Worm (Caenorhabditis elegans) whole organism, L2 larva: ENCODE data around the gene M03C11.9.

Source experiments
- ama-1 ChIP-seq: fragments of 150-350 bp; optimal IDR thresholded peaks from 2 replicates; lab custom pipeline; 2018; ENCODE audit warnings: inconsistent platforms
- fos-1 ChIP-seq: fragments of 150-350 bp; optimal IDR thresholded peaks from 2 replicates; lab custom pipeline; 2014; ENCODE audit warnings: missing biosample characterization, missing genetic modification characterization
- lin-39 ChIP-seq: fragments of 150-350 bp; optimal IDR thresholded peaks from 2 replicates; lab custom pipeline; 2014; ENCODE audit warnings: missing biosample characterization, missing genetic modification reagents, missing genetic modification characterization
- mab-5 ChIP-seq: fragments of 150-350 bp; optimal IDR thresholded peaks from 2 replicates; lab custom pipeline; 2014; ENCODE audit warnings: missing biosample characterization, missing genetic modification characterization
- nhr-10 ChIP-seq: sonication (generic microtip); optimal IDR thresholded peaks from 2 replicates; lab custom pipeline; 2017; ENCODE audit warnings: missing biosample characterization, missing genetic modification characterization
- nhr-11 ChIP-seq: fragments of 150-350 bp; optimal IDR thresholded peaks from 2 replicates; lab custom pipeline; 2014; ENCODE audit warnings: missing biosample characterization, missing genetic modification characterization
- nhr-237 ChIP-seq: fragments of 150-350 bp; optimal IDR thresholded peaks from 2 replicates; lab custom pipeline; 2014; ENCODE audit warnings: missing biosample characterization, missing genetic modification characterization

DNA sequence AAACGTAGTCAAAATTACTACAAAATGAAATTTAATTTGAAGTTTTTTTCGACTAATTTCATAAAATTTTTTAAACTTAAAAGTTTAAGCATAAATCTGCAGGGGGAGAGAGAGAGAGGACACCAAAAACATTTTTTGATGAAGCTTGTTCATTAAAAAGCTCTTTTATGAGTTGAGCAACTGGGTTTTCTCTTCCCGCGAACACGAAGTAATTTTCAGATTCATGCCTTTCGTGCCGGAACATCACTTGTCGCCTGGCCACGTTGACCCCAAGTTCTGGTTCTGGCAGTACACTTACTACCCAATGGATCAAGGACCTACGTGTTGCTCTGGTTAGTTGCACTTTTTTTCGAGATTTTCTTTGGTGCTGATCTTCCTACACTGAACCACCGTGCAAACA, 7.7 kb downstream of the M03C11.9 start:
- TF ChIP-seq ama-1 (lab: Kevin White, UChicago) = no peak
- no peak for TF ChIP-seq nhr-11 (tag; lab: Kevin White, UChicago)
- no peak for TF ChIP-seq fos-1 (tag; lab: Kevin White, UChicago)
- TF ChIP-seq nhr-237 (tag; lab: Kevin White, UChicago) = no peak
- TF ChIP-seq nhr-10 (tag; lab: Kevin White, UChicago) = no peak
- no peak for TF ChIP-seq lin-39 (tag; lab: Kevin White, UChicago)
- TF ChIP-seq mab-5 (tag; lab: Kevin White, UChicago) = no peak
